Worm (Caenorhabditis elegans) whole organism, L2 larva: ENCODE measurements around the gene bli-5.

ENCODE experiments used
- R02D3.7 ChIP-seq: fragments of 150-350 bp; optimal IDR thresholded peaks from 2 replicates; lab custom pipeline; 2014; ENCODE audit warnings: missing biosample characterization, missing genetic modification characterization
- ama-1 ChIP-seq: fragments of 150-350 bp; optimal IDR thresholded peaks from 2 replicates; lab custom pipeline; 2018; ENCODE audit warnings: inconsistent platforms
- ceh-82 ChIP-seq: fragments of 150-350 bp; optimal IDR thresholded peaks from 2 replicates; lab custom pipeline; 2014; ENCODE audit warnings: missing biosample characterization, missing genetic modification characterization
- egl-27 ChIP-seq: sonication (generic microtip); optimal IDR thresholded peaks from 3 replicates; lab custom pipeline; 2017; ENCODE audit warnings: missing biosample characterization, missing genetic modification reagents, missing genetic modification characterization
- lin-13 ChIP-seq: fragments of 150-350 bp; optimal IDR thresholded peaks from 2 replicates; lab custom pipeline; 2014; ENCODE audit warnings: missing biosample characterization, missing genetic modification reagents, missing genetic modification characterization
- lsy-2 ChIP-seq, 2 experiments: fragments of 150-350 bp in 1 of 2; sonication (generic microtip) in 1 of 2; optimal IDR thresholded peaks; 2 replicates each; lab custom pipeline; 2014 to 2017; ENCODE audit warnings: missing biosample characterization in 2 of 2, missing genetic modification characterization in 2 of 2
- mab-5 ChIP-seq: fragments of 150-350 bp; optimal IDR thresholded peaks from 2 replicates; lab custom pipeline; 2014; ENCODE audit warnings: missing biosample characterization, missing genetic modification characterization
- nhr-237 ChIP-seq: fragments of 150-350 bp; optimal IDR thresholded peaks from 2 replicates; lab custom pipeline; 2014; ENCODE audit warnings: missing biosample characterization, missing genetic modification characterization
- peb-1 ChIP-seq: fragments of 150-350 bp; optimal IDR thresholded peaks from 2 replicates; lab custom pipeline; 2014; ENCODE audit warnings: missing biosample characterization, missing genetic modification characterization
- unc-55 ChIP-seq: fragments of 150-350 bp; sonication (generic microtip); optimal IDR thresholded peaks from 3 replicates; lab custom pipeline; 2014; ENCODE audit warnings: missing biosample characterization, missing genetic modification reagents, missing genetic modification characterization
- unc-62 ChIP-seq: fragments of 150-350 bp; optimal IDR thresholded peaks from 2 replicates; lab custom pipeline; 2014; ENCODE audit warnings: missing biosample characterization, missing genetic modification reagents, missing genetic modification characterization
- ztf-11 ChIP-seq: sonication (generic microtip); optimal IDR thresholded peaks from 2 replicates; lab custom pipeline; 2017; ENCODE audit warnings: missing biosample characterization, missing genetic modification characterization

DNA sequence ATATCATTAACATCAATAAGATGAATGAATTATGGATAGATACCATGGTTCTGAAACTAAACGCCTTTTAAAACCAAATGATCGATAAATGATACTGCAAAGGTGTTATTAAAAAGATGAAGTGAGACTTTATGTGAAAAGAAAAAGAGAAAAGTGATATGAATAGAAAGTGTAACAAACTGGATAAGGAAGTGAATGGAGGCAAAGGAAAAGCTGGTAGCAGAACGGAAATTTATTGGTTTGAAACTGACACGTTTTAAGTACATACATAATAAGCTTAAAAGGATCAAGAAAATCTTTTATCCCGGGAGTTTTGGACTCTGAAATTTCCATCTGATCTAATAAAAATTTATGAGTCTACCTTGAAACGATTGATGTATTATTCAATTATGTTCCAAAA lies at the start of gene bli-5:
- TF ChIP-seq unc-62 (GFP tag; lab: Kevin White, UChicago) (no peak), mab-5 (no peak), ceh-82 (no peak), ztf-11 (no peak), lin-13 (GFP tag; lab: Kevin White, UChicago) (no peak), R02D3.7 (tag; lab: Kevin White, UChicago) (no peak), ama-1 (no peak), egl-27 (tag; lab: Kevin White, UChicago) (no peak), unc-55 (GFP tag; lab: Kevin White, UChicago) (no peak), lsy-2 (tag; optimal IDR thresholded peaks at IDR 0.05; lab: Kevin White, UChicago) (no peak), peb-1 (no peak), nhr-237 (tag; lab: Kevin White, UChicago) (no peak)
